Worm (Caenorhabditis elegans) whole organism, L4 larva: ENCODE data around the gene B0303.4.

Experiments
- F10B5.3 ChIP-seq: sonication (generic microtip); optimal IDR thresholded peaks from 2 replicates; lab custom pipeline; 2016; ENCODE audit warnings: mild to moderate bottlenecking, missing genetic modification characterization, missing compliant biosample characterization
- F44E2.7 ChIP-seq: fragments of 200-800 bp; sonication (Bioruptor generic); IDR thresholded peaks from 2 replicates; pipeline ENCODE4 v2.1.2; 2022; ENCODE audit warnings: missing genetic modification characterization, missing compliant biosample characterization
- R02D3.7 ChIP-seq: fragments of 150-350 bp; sonication (generic microtip); optimal IDR thresholded peaks from 3 replicates; lab custom pipeline; 2014; ENCODE audit warnings: missing biosample characterization, missing genetic modification characterization
- T20F7.1 ChIP-seq: fragments of 200-800 bp; sonication (Bioruptor generic); optimal IDR thresholded peaks from 2 replicates; lab custom pipeline; 2018; ENCODE audit warnings: mild to moderate bottlenecking, missing genetic modification characterization, missing compliant biosample characterization
- T26A8.4 ChIP-seq: fragments of 200-800 bp; sonication (Bioruptor generic); IDR thresholded peaks from 2 replicates; pipeline ENCODE4 v1.3.6; 2022; ENCODE audit warnings: missing genetic modification characterization, missing compliant biosample characterization
- Y48G9A.11 ChIP-seq: fragments of 200-800 bp; sonication (Bioruptor generic); IDR thresholded peaks from 2 replicates; pipeline ENCODE4 v1.3.6; 2022; ENCODE audit warnings: missing genetic modification reagents, missing genetic modification characterization, missing compliant biosample characterization
- Y5F2A.4 ChIP-seq: fragments of 200-800 bp; sonication (Bioruptor generic); optimal IDR thresholded peaks from 2 replicates; lab custom pipeline; 2018; ENCODE audit warnings: mild to moderate bottlenecking, missing genetic modification characterization, missing compliant biosample characterization
- Y75B8A.6 ChIP-seq: fragments of 200-800 bp; sonication (Bioruptor generic); IDR thresholded peaks from 2 replicates; pipeline ENCODE4 v1.3.6; 2022; ENCODE audit warnings: missing genetic modification reagents, missing genetic modification characterization, missing compliant biosample characterization
- aha-1 ChIP-seq: fragments of 150-350 bp; peaks from one replicate; lab custom pipeline; 2014; ENCODE audit warnings: missing biosample characterization, missing genetic modification characterization
- attf-4 ChIP-seq: sonication (generic microtip); optimal IDR thresholded peaks from 3 replicates; lab custom pipeline; 2017; ENCODE audit warnings: missing biosample characterization, missing genetic modification characterization
- ceh-82 ChIP-seq: sonication (generic microtip); optimal IDR thresholded peaks from 2 replicates; lab custom pipeline; 2017; ENCODE audit warnings: missing biosample characterization, missing genetic modification characterization
- ces-1 ChIP-seq: fragments of 150-350 bp; sonication (generic microtip); optimal IDR thresholded peaks from 4 replicates; lab custom pipeline; 2014; ENCODE audit warnings: missing biosample characterization, missing genetic modification reagents, missing genetic modification characterization
- cey-2 ChIP-seq: sonication (generic microtip); optimal IDR thresholded peaks from 3 replicates; lab custom pipeline; 2017; ENCODE audit warnings: missing genetic modification characterization, mild to moderate bottlenecking, missing compliant biosample characterization, antibody characterized with exemption, borderline replicate concordance; ENCODE audit not compliant: insufficient read depth
- daf-12 ChIP-seq: fragments of 150-350 bp; optimal IDR thresholded peaks from 2 replicates; lab custom pipeline; 2014; ENCODE audit warnings: missing biosample characterization, missing genetic modification reagents, missing genetic modification characterization
- daf-8 ChIP-seq: fragments of 200-800 bp; sonication (Bioruptor generic); IDR thresholded peaks from 2 replicates; pipeline ENCODE4 v1.3.6; 2022; ENCODE audit warnings: missing genetic modification characterization, missing compliant biosample characterization
- dmd-8 ChIP-seq: fragments of 200-800 bp; sonication (Bioruptor generic); IDR thresholded peaks from 2 replicates; pipeline ENCODE4 v1.3.6; 2022; ENCODE audit warnings: missing genetic modification characterization, missing compliant biosample characterization
- dve-1 ChIP-seq: sonication (generic microtip); optimal IDR thresholded peaks from 2 replicates; lab custom pipeline; 2017; ENCODE audit warnings: antibody characterized with exemption, mild to moderate bottlenecking, missing genetic modification characterization, missing compliant biosample characterization; ENCODE audit not compliant: insufficient read depth
- egl-27 ChIP-seq: sonication (generic microtip); optimal IDR thresholded peaks from 3 replicates; lab custom pipeline; 2017; ENCODE audit warnings: missing biosample characterization, missing genetic modification reagents, missing genetic modification characterization
- fkh-10 ChIP-seq: fragments of 150-350 bp; optimal IDR thresholded peaks from 2 replicates; lab custom pipeline; 2014; ENCODE audit warnings: missing biosample characterization, missing genetic modification reagents, missing genetic modification characterization
- fos-1 ChIP-seq: fragments of 150-350 bp; optimal IDR thresholded peaks from 2 replicates; lab custom pipeline; 2014; ENCODE audit warnings: missing biosample characterization, missing genetic modification characterization
- hif-1 ChIP-seq, 2 experiments: sonication (generic microtip); optimal IDR thresholded peaks; 2 replicates each; lab custom pipeline; 2016 to 2017; ENCODE audit warnings: missing compliant biosample characterization in 2 of 2, missing genetic modification characterization in 2 of 2, missing genetic modification reagents in 2 of 2, missing genotype in 2 of 2, mild to moderate bottlenecking in 1 of 2
- lin-13 ChIP-seq: fragments of 150-350 bp; optimal IDR thresholded peaks from 2 replicates; lab custom pipeline; 2014; ENCODE audit warnings: missing biosample characterization, missing genetic modification reagents, missing genetic modification characterization
- lin-29 ChIP-seq: fragments of 200-800 bp; sonication (Bioruptor generic); IDR thresholded peaks from 2 replicates; pipeline ENCODE4 v1.3.6; 2022; ENCODE audit warnings: missing genetic modification reagents, missing genetic modification characterization, missing compliant biosample characterization
- lin-38 ChIP-seq: fragments of 200-800 bp; sonication (Bioruptor generic); IDR thresholded peaks from 2 replicates; pipeline ENCODE4 v1.3.6; 2022; ENCODE audit warnings: missing genetic modification reagents, missing genetic modification characterization, missing compliant biosample characterization
- lin-39 ChIP-seq: fragments of 150-350 bp; optimal IDR thresholded peaks from 2 replicates; lab custom pipeline; 2014; ENCODE audit warnings: missing biosample characterization, missing genetic modification reagents, missing genetic modification characterization
- lir-3 ChIP-seq: sonication (generic microtip); optimal IDR thresholded peaks from 2 replicates; lab custom pipeline; 2016; ENCODE audit warnings: mild to moderate bottlenecking, missing genetic modification characterization, missing compliant biosample characterization
- lsy-2 ChIP-seq, 2 experiments: fragments of 150-350 bp in 1 of 2; sonication (generic microtip) in 1 of 2; optimal IDR thresholded peaks; 2 replicates each; lab custom pipeline; 2014 to 2017; ENCODE audit warnings: missing biosample characterization in 2 of 2, missing genetic modification characterization in 2 of 2
- madf-9 ChIP-seq: fragments of 200-800 bp; sonication (Bioruptor generic); conservative IDR thresholded peaks from 2 replicates; pipeline ENCODE4 v1.3.6; 2022; ENCODE audit warnings: missing genetic modification reagents, missing genetic modification characterization, missing compliant biosample characterization
- mdl-1 ChIP-seq, 2 experiments: fragments of 150-350 bp in 1 of 2; sonication (generic microtip) in 1 of 2; optimal IDR thresholded peaks; 2 replicates each; lab custom pipeline; 2014 to 2017; ENCODE audit warnings: missing biosample characterization in 2 of 2, missing genetic modification characterization in 2 of 2
- mdt-29 ChIP-seq: fragments of 200-800 bp; sonication (Bioruptor generic); IDR thresholded peaks from 2 replicates; pipeline ENCODE4 v1.3.6; 2022; ENCODE audit warnings: missing genetic modification reagents, missing genetic modification characterization, missing compliant biosample characterization
- mep-1 ChIP-seq: fragments of 150-350 bp; sonication (generic microtip); optimal IDR thresholded peaks from 3 replicates; lab custom pipeline; 2014; ENCODE audit warnings: missing biosample characterization, missing genetic modification characterization
- nhr-10 ChIP-seq: fragments of 150-350 bp; optimal IDR thresholded peaks from 2 replicates; lab custom pipeline; 2014; ENCODE audit warnings: missing biosample characterization, missing genetic modification characterization
- nhr-102 ChIP-seq: sonication (generic microtip); optimal IDR thresholded peaks from 2 replicates; lab custom pipeline; 2016; ENCODE audit warnings: mild to moderate bottlenecking, missing genetic modification characterization, moderate library complexity, missing compliant biosample characterization
- nhr-111 ChIP-seq: fragments of 200-800 bp; sonication (Bioruptor generic); optimal IDR thresholded peaks from 2 replicates; lab custom pipeline; 2018; ENCODE audit warnings: mild to moderate bottlenecking, missing genetic modification characterization, missing compliant biosample characterization
- nhr-237 ChIP-seq: sonication (generic microtip); optimal IDR thresholded peaks from 2 replicates; lab custom pipeline; 2017; ENCODE audit warnings: missing biosample characterization, missing genetic modification characterization
- nhr-48 ChIP-seq: sonication (generic microtip); optimal IDR thresholded peaks from 2 replicates; lab custom pipeline; 2016; ENCODE audit warnings: mild to moderate bottlenecking, missing genetic modification characterization, missing compliant biosample characterization
- nhr-76 ChIP-seq: fragments of 150-350 bp; optimal IDR thresholded peaks from 2 replicates; lab custom pipeline; 2014; ENCODE audit warnings: missing biosample characterization, missing genetic modification characterization
- pqm-1 ChIP-seq: sonication (generic microtip); optimal IDR thresholded peaks from 2 replicates; lab custom pipeline; 2017; ENCODE audit warnings: missing biosample characterization, missing genetic modification characterization
- rbr-2 ChIP-seq: sonication (generic microtip); optimal IDR thresholded peaks from 2 replicates; lab custom pipeline; 2016; ENCODE audit warnings: missing genotype, missing genetic modification characterization, missing compliant biosample characterization
- saeg-2 ChIP-seq: fragments of 200-800 bp; sonication (Bioruptor generic); IDR thresholded peaks from 2 replicates; pipeline ENCODE4 v1.3.6; 2022; ENCODE audit warnings: missing genetic modification reagents, missing genetic modification characterization, missing compliant biosample characterization
- set-16 ChIP-seq: fragments of 200-800 bp; sonication (Bioruptor generic); IDR thresholded peaks from 2 replicates; pipeline ENCODE4 v1.3.6; 2022; ENCODE audit warnings: missing genetic modification reagents, missing genetic modification characterization, missing compliant biosample characterization
- snpc-1.2 ChIP-seq: fragments of 200-800 bp; sonication (Bioruptor generic); IDR thresholded peaks from 2 replicates; pipeline ENCODE4 v1.3.6; 2022; ENCODE audit warnings: missing genetic modification reagents, missing genetic modification characterization, missing compliant biosample characterization
- snpc-4 ChIP-seq: fragments of 150-350 bp; optimal IDR thresholded peaks from 2 replicates; lab custom pipeline; 2014; ENCODE audit warnings: missing biosample characterization, missing genetic modification characterization
- spr-1 ChIP-seq: sonication (generic microtip); optimal IDR thresholded peaks from 2 replicates; lab custom pipeline; 2016; ENCODE audit warnings: mild to moderate bottlenecking, missing genetic modification characterization, missing compliant biosample characterization
- tag-97 ChIP-seq: fragments of 200-800 bp; sonication (Bioruptor generic); IDR thresholded peaks from 2 replicates; pipeline ENCODE4 v1.3.6; 2022; ENCODE audit warnings: missing genetic modification characterization, missing compliant biosample characterization
- unc-39 ChIP-seq: sonication (generic microtip); optimal IDR thresholded peaks from 2 replicates; lab custom pipeline; 2017; ENCODE audit warnings: missing biosample characterization, missing genetic modification characterization
- unc-62 ChIP-seq, 3 experiments: fragments of 150-350 bp in 1 of 3; sonication (generic microtip); optimal IDR thresholded peaks in 2 of 3; peaks in 1 of 3; 1 replicate in 1 of 3; 2 replicates in 2 of 3; lab custom pipeline; 2014 to 2017; ENCODE audit warnings: missing biosample characterization in 3 of 3, missing genetic modification characterization in 3 of 3, missing genetic modification reagents in 3 of 3, missing genotype in 1 of 3
- vab-7 ChIP-seq: fragments of 200-800 bp; sonication (Bioruptor generic); IDR thresholded peaks from 2 replicates; pipeline ENCODE4 v1.3.6; 2022; ENCODE audit warnings: missing genetic modification reagents, missing genetic modification characterization, missing compliant biosample characterization
- zfp-2 ChIP-seq: sonication (generic microtip); optimal IDR thresholded peaks from 2 replicates; lab custom pipeline; 2016; ENCODE audit warnings: mild to moderate bottlenecking, missing genetic modification characterization, missing compliant biosample characterization
- zip-2 ChIP-seq: fragments of 150-350 bp; optimal IDR thresholded peaks from 2 replicates; lab custom pipeline; 2014; ENCODE audit warnings: missing biosample characterization, missing genetic modification characterization
- ztf-7 ChIP-seq: fragments of 150-350 bp; optimal IDR thresholded peaks from 2 replicates; lab custom pipeline; 2014; ENCODE audit warnings: missing biosample characterization, missing genetic modification characterization

B0303.4 gene

DNA sequence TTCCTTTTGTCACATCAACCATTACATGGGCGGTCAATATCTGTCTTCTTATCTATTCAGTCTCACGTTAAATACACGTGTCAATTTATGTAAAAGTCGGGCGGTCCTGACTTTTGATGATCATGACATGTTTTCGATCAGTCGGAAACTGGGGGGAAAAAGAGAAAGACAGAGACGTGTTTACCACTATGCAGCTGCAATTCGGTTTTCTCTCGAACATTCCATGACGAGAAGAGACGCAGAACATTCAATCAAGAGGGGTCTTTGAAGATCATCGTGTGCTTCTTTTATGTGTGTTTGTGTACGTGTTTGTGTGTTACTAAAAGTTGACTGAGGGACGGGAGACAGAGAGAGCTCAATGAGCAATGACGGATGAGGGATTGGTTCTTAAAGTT, 31.3 kb upstream of the B0303.4 start (continued):
- TF ChIP-seq nhr-76 (tag; lab: Kevin White, UChicago) (no peak), lin-38 (GFP tag; lab: Robert Waterston, UW) (peak; percentile 49), lir-3 (tag; lab: Kevin White, UChicago) (no peak), ceh-82 (no peak), pqm-1 (tag; lab: Kevin White, UChicago) (peak; percentile 15), lsy-2 (tag; optimal IDR thresholded peaks at IDR 0.05; lab: Kevin White, UChicago) (peak; percentile 74 to 87), Y75B8A.6 (GFP tag; lab: Robert Waterston, UW) (no peak), R02D3.7 (no peak), T26A8.4 (GFP tag; lab: Robert Waterston, UW) (peak; percentile 77; the same call in 1 of the 2 replicates), spr-1 (tag; lab: Kevin White, UChicago) (peak; percentile 72), attf-4 (tag; lab: Kevin White, UChicago) (no peak), fos-1 (no peak), vab-7 (no peak), daf-12 (tag; lab: Kevin White, UChicago) (no peak), set-16 (GFP tag; lab: Robert Waterston, UW) (peak; percentile 23; the same call in 1 of the 2 replicates), hif-1 (tag; optimal IDR thresholded peaks at IDR 0.05; lab: Kevin White, UChicago) (peak; percentile 88 to 90), rbr-2 (tag; lab: Kevin White, UChicago) (peak; percentile 90), F44E2.7 (GFP tag; lab: Robert Waterston, UW) (no peak), snpc-1.2 (GFP tag; lab: Robert Waterston, UW) (no peak), saeg-2 (GFP tag; lab: Robert Waterston, UW) (peak; percentile 64; the same call in 1 of the 2 replicates), F10B5.3 (tag; lab: Kevin White, UChicago) (no peak), Y5F2A.4 (GFP tag; lab: Kevin White, UChicago) (no peak), fkh-10 (GFP tag; lab: Kevin White, UChicago) (no peak), lin-29 (GFP tag; lab: Robert Waterston, UW) (no peak), madf-9 (GFP tag; lab: Robert Waterston, UW) (peak; percentile 44), zip-2 (tag; lab: Kevin White, UChicago) (peak; percentile 71), aha-1 (peak; percentile 70), unc-39 (no peak), nhr-237 (tag; lab: Kevin White, UChicago) (no peak), lin-13 (GFP tag; lab: Kevin White, UChicago) (peak; percentile 74), nhr-111 (no peak), lin-39 (tag; lab: Kevin White, UChicago) (no peak), nhr-10 (peak; percentile 80), ztf-7 (tag; lab: Kevin White, UChicago) (peak; percentile 72), T20F7.1 (GFP tag; lab: Kevin White, UChicago) (peak; percentile 82), dmd-8 (GFP tag; lab: Robert Waterston, UW) (no peak), tag-97 (GFP tag; lab: Robert Waterston, UW) (no peak), snpc-4 (no peak), Y48G9A.11 (GFP tag; lab: Robert Waterston, UW) (no peak), mdl-1 (tag; optimal IDR thresholded peaks at IDR 0.05; lab: Kevin White, UChicago) (peak; percentile 66 to 97), daf-8 (GFP tag; lab: Robert Waterston, UW) (no peak), nhr-102 (tag; lab: Kevin White, UChicago) (peak; percentile 94), zfp-2 (tag; lab: Kevin White, UChicago) (no peak), cey-2 (tag; lab: Kevin White, UChicago) (peak; percentile 90), mep-1 (tag; lab: Kevin White, UChicago) (peak; percentile 90), egl-27 (tag; lab: Kevin White, UChicago) (peak; percentile 68), nhr-48 (tag; lab: Kevin White, UChicago) (peak; percentile 97), ces-1 (no peak), mdt-29 (GFP tag; lab: Robert Waterston, UW) (peak; percentile 97), dve-1 (tag; lab: Kevin White, UChicago) (peak; percentile 96), unc-62 (GFP tag; optimal IDR thresholded peaks at IDR 0.05 in 1 of 2; lab: Kevin White, UChicago) (peak; percentile 45 to 99), unc-62 (tag; optimal IDR thresholded peaks at IDR 0.05; lab: Kevin White, UChicago) (peak; percentile 31)
